Worm (Caenorhabditis elegans): ENCODE data around the gene F35D2.6.
A peak's percentile ranks its signal among the peaks of the same experiment; 100 is the strongest.

F35D2.6 gene

DNA sequence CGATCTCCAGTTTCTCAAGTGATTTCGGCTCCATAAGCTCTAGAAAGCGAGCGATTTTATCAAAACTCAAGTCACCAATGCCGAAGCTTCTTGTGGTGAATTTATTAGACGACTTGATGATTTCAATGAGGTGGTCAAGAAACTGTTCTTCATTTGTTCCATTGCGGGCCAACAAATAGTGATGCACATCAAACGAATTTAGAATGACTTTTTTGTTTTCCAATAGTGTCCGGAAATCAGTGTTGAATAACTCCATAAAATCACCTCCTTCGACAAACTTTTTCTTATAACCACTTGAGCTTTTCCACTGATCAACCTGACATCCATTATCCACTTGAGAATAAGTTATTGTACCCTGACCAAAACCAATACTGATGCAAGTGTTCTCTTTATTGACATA lies 30.2 kb upstream of the F35D2.6 start:
- TF ChIP-seq jun-1 (tag; optimal IDR thresholded peaks at IDR 0.05): no peak
- TF ChIP-seq elt-3 (tag; optimal IDR thresholded peaks at IDR 0.05): no peak
- no peak for TF ChIP-seq nhr-67 (tag; optimal IDR thresholded peaks at IDR 0.05)
- no peak for TF ChIP-seq lin-39 (tag; optimal IDR thresholded peaks at IDR 0.05)
- TF ChIP-seq lin-15B (tag; optimal IDR thresholded peaks at IDR 0.05): no peak
- TF ChIP-seq ztf-4 (tag; optimal IDR thresholded peaks at IDR 0.05): no peak
- TF ChIP-seq lsy-12 (tag; optimal IDR thresholded peaks at IDR 0.05): no peak
- TF ChIP-seq nhr-76 (tag; optimal IDR thresholded peaks at IDR 0.05): no peak
- no peak for TF ChIP-seq hmg-11 (tag; optimal IDR thresholded peaks at IDR 0.05)
- no peak for TF ChIP-seq elt-2 (tag; optimal IDR thresholded peaks at IDR 0.05)
- TF ChIP-seq skn-1 (tag; optimal IDR thresholded peaks at IDR 0.05): no peak

DNA sequence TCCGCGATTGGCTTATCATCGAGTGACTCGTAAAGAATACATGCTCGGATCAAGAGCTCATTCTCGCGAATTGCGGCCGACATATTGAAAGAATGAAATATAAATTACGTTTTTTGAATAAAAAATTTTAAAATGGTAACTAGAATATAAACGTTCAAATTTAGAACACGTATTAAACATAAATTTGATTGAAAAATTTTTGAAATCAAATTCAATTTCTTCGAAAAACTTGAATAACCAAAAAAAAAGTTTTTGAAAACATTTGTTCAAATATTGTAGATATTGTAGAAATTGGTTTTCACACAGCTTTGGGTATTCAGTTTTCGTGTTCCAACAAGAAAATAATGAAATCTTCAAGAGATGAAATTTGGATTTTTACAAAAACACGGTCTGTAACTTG lies 29.5 kb upstream of the F35D2.6 start, which contains the start of gene fbxa-224:
TSS of gene fbxa-224 (minus strand) at position 101 of the 400 bp plus-strand sequence.
- no peak for TF ChIP-seq jun-1 (tag; optimal IDR thresholded peaks at IDR 0.05)

ce11 chrII:7549035-7549434 lies 28.5 kb upstream of the F35D2.6 start, which contains the start of gene tph-1:
Gene tph-1 (plus strand): TSS chrII:7549335.
- no peak for TF ChIP-seq elt-3 (tag; optimal IDR thresholded peaks at IDR 0.05)
- no peak for TF ChIP-seq hmg-11 (tag; optimal IDR thresholded peaks at IDR 0.05)
- TF ChIP-seq ztf-11 (tag; optimal IDR thresholded peaks at IDR 0.05): no peak
- no peak for TF ChIP-seq snpc-4 (tag; optimal IDR thresholded peaks at IDR 0.05)
- TF ChIP-seq nhr-77 (tag; optimal IDR thresholded peaks at IDR 0.05): no peak
- TF ChIP-seq pha-4 (tag; optimal IDR thresholded peaks at IDR 0.05): no peak
- TF ChIP-seq nhr-11 (tag; optimal IDR thresholded peaks at IDR 0.05): no peak
- no peak for TF ChIP-seq nhr-25 (tag; optimal IDR thresholded peaks at IDR 0.05)
- TF ChIP-seq ceh-16 (tag; optimal IDR thresholded peaks at IDR 0.05): no peak
- TF ChIP-seq fos-1 (tag; optimal IDR thresholded peaks at IDR 0.05): no peak

DNA sequence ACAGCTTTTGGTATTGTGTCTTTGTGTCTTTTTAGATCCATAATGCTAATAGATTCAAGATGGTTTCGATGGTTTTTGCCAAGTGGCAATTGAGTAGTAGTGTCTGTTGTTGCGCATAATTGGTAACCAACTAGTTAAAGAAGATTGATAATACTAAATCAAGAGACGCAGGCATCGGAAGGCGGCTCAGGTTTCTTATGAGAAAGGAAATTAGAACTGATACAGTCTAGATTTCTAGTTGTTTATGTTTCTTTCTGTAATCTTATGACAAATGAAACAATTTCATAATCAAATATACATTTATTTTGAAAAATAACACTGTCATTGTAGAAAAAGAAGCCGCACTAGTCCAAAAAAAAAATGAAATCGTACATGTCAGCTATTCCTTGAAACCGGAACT lies 23.7 kb upstream of the F35D2.6 start, which contains the start of gene ZK1290.10:
TSS of gene ZK1290.10 (minus strand) at position 101 of the 400 bp plus-strand sequence.
- no peak for TF ChIP-seq unc-39 (tag; optimal IDR thresholded peaks at IDR 0.05)
- no peak for TF ChIP-seq sea-2 (GFP tag; optimal IDR thresholded peaks at IDR 0.05)
- TF ChIP-seq nhr-23 (tag; optimal IDR thresholded peaks at IDR 0.05): no peak
- no peak for TF ChIP-seq ZK546.5 (tag; optimal IDR thresholded peaks at IDR 0.05)
- TF ChIP-seq zag-1 (tag; optimal IDR thresholded peaks at IDR 0.05): no peak
- no peak for TF ChIP-seq hmg-11 (tag; optimal IDR thresholded peaks at IDR 0.05)
- no peak for TF ChIP-seq aly-2 (tag; optimal IDR thresholded peaks at IDR 0.05)
- TF ChIP-seq ceh-9 (tag; optimal IDR thresholded peaks at IDR 0.05): no peak
- TF ChIP-seq skn-1 (tag; optimal IDR thresholded peaks at IDR 0.05): no peak
- TF ChIP-seq fkh-10 (GFP tag; optimal IDR thresholded peaks at IDR 0.05): no peak
- TF ChIP-seq nhr-12 (tag; optimal IDR thresholded peaks at IDR 0.05): no peak
- TF ChIP-seq nhr-77 (tag; optimal IDR thresholded peaks at IDR 0.05): no peak
- TF ChIP-seq lin-39 (tag; optimal IDR thresholded peaks at IDR 0.05): no peak
- TF ChIP-seq nhr-67 (tag; optimal IDR thresholded peaks at IDR 0.05): no peak
- no peak for TF ChIP-seq lsy-12 (tag; optimal IDR thresholded peaks at IDR 0.05)
- TF ChIP-seq eor-1 (tag; optimal IDR thresholded peaks at IDR 0.05): no peak
- TF ChIP-seq ceh-16 (tag; optimal IDR thresholded peaks at IDR 0.05): no peak
- TF ChIP-seq ztf-11 (tag; optimal IDR thresholded peaks at IDR 0.05): no peak
- no peak for TF ChIP-seq mml-1 (tag; optimal IDR thresholded peaks at IDR 0.05)
- TF ChIP-seq nhr-25 (tag; optimal IDR thresholded peaks at IDR 0.05): no peak

DNA sequence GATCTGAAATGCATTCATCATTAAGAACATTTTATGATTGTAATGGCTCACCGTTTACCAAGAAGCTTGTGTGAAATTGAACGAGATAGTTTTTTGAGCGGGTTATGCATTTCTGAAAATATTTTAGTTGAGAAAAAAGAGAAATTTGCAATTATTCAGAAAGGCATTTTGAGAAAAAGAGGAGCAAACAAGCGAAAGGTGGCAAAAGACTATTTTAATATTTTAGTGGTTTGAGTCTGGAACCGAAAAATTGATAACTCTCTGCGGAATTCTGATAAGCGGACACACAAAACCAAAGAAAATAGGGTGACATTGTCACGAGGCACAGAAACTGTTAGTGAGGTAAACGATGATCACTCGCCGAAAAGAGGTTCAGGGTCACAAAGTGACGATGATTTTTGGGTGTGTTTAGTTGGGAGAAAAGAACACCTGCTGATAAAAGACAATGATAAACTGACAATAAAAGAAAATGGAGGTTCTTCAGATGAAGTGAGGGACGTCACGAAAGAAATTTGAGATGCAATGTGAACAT lies 22.7 kb upstream of the F35D2.6 start:
- TF ChIP-seq ama-1 (optimal IDR thresholded peaks at IDR 0.05) (no peak), mml-1 (tag; optimal IDR thresholded peaks at IDR 0.05) (no peak), snpc-4 (tag; optimal IDR thresholded peaks at IDR 0.05) (no peak), fkh-10 (GFP tag; optimal IDR thresholded peaks at IDR 0.05) (no peak), egl-5 (tag; optimal IDR thresholded peaks at IDR 0.05) (no peak), nhr-28 (tag; optimal IDR thresholded peaks at IDR 0.05) (no peak), nhr-237 (tag; optimal IDR thresholded peaks at IDR 0.05) (no peak), eor-1 (tag; optimal IDR thresholded peaks at IDR 0.05) (no peak), tbx-2 (tag; optimal IDR thresholded peaks at IDR 0.05) (no peak), ztf-11 (tag; optimal IDR thresholded peaks at IDR 0.05) (no peak), lsy-12 (tag; optimal IDR thresholded peaks at IDR 0.05) (no peak), elt-2 (tag; optimal IDR thresholded peaks at IDR 0.05) (peak; percentile 98), nhr-43 (tag; optimal IDR thresholded peaks at IDR 0.05; ENCODE audit: poor library complexity, severe bottlenecking) (no peak), hmg-11 (tag; optimal IDR thresholded peaks at IDR 0.05) (no peak), aly-2 (tag; optimal IDR thresholded peaks at IDR 0.05) (no peak), egl-27 (tag; optimal IDR thresholded peaks at IDR 0.05) (no peak), unc-39 (tag; optimal IDR thresholded peaks at IDR 0.05) (no peak), skn-1 (tag; optimal IDR thresholded peaks at IDR 0.05) (no peak), nhr-25 (tag; optimal IDR thresholded peaks at IDR 0.05) (peak; percentile 81), pha-4 (tag; optimal IDR thresholded peaks at IDR 0.05) (peak; percentile 55), jun-1 (tag; optimal IDR thresholded peaks at IDR 0.05) (peak; percentile 84), elt-3 (tag; optimal IDR thresholded peaks at IDR 0.05) (no peak), pqm-1 (tag; optimal IDR thresholded peaks at IDR 0.05) (peak; percentile 79), ceh-9 (tag; optimal IDR thresholded peaks at IDR 0.05) (no peak), ceh-28 (tag; optimal IDR thresholded peaks at IDR 0.05) (no peak), ceh-82 (tag; optimal IDR thresholded peaks at IDR 0.05) (no peak), daf-12 (tag; optimal IDR thresholded peaks at IDR 0.05) (no peak)

Measured in whole organism, L3 larva.